Worm (Caenorhabditis elegans): ENCODE measurements around the gene C16C10.4.

DNA sequence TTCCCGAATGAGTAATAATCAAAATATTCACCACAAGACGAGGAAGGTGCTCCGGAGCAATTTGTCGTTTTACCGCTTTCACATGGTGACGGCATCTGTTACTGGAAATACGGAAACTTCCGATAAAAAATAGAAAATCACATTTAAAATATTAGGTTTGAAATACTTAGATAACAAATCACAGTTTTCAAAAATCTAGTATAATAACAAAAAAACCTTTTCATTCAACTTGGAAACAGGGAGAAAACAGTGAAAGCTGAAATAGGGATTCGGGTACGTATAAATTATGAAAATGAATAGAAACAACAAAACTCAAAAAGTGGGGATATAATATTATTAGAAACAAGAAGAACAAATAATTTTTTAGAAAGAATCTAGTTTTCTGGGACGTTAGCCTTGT, 10.2 kb downstream of the C16C10.4 start, which contains the start of gene C16C10.1:
- no peak for TF ChIP-seq nhr-25 (tag; optimal IDR thresholded peaks at IDR 0.05)
- no peak for TF ChIP-seq unc-39 (tag; optimal IDR thresholded peaks at IDR 0.05)
- TF ChIP-seq nhr-11 (tag; optimal IDR thresholded peaks at IDR 0.05) = no peak
- no peak for TF ChIP-seq mab-5 (tag; optimal IDR thresholded peaks at IDR 0.05)
- TF ChIP-seq mdl-1 (tag; optimal IDR thresholded peaks at IDR 0.05) = no peak
- no peak for TF ChIP-seq C34F6.9 (tag; optimal IDR thresholded peaks at IDR 0.05)
- no peak for TF ChIP-seq F13H6.1 (tag; optimal IDR thresholded peaks at IDR 0.05)
- TF ChIP-seq nhr-6 (tag; optimal IDR thresholded peaks at IDR 0.05) = no peak
- no peak for TF ChIP-seq ceh-82 (tag; optimal IDR thresholded peaks at IDR 0.05)
- TF ChIP-seq unc-62 (GFP tag; optimal IDR thresholded peaks at IDR 0.05) = no peak
- TF ChIP-seq zag-1 (tag; optimal IDR thresholded peaks at IDR 0.05) = no peak
- no peak for TF ChIP-seq skn-1 (tag; optimal IDR thresholded peaks at IDR 0.05)
